Worm (Caenorhabditis elegans): Measurements from ENCODE around the gene fbxc-53.
"Not testable (repeated sequence)": the region's sequence is repeated elsewhere in the genome, so short reads cannot be mapped to it uniquely, and the experiment has no call there.

The fbxc-53 gene

ce11 chrII:3759010-3759409, 47.9 kb downstream of the fbxc-53 start, which contains the start of gene T24E12.12:
Gene T24E12.12 (plus strand): TSS chrII:3759290.
- TF ChIP-seq nhr-71 (tag; optimal IDR thresholded peaks at IDR 0.05) (peak; percentile 52), ceh-8 (GFP tag; optimal IDR thresholded peaks at IDR 0.05) (no peak), fkh-8 (tag; optimal IDR thresholded peaks at IDR 0.05) (peak; percentile 55)

ce11 chrII:3761599-3761998, 50.5 kb downstream of the fbxc-53 start, which contains the start of gene T24E12.6:
Gene T24E12.6 (minus strand): TSS chrII:3761699.
- TF ChIP-seq nhr-19 (GFP tag; conservative IDR thresholded peaks at IDR 0.05); unc-130 (tag; optimal IDR thresholded peaks at IDR 0.05); alr-1 (tag; optimal IDR thresholded peaks at IDR 0.05; ENCODE audit: borderline replicate concordance): not testable (repeated sequence)

Data from whole organism, L1 larva.